Worm (Caenorhabditis elegans) whole organism, L4 larva: Measurements from ENCODE around the gene F46B6.9.
A peak's percentile ranks its signal among the peaks of the same experiment; 100 is the strongest.

Experiments
- attf-4 ChIP-seq: sonication (generic microtip); optimal IDR thresholded peaks from 3 replicates; lab custom pipeline; 2017; ENCODE audit warnings: missing biosample characterization, missing genetic modification characterization
- ctbp-1 ChIP-seq: fragments of 200-800 bp; sonication (Bioruptor generic); IDR thresholded peaks from 2 replicates; pipeline ENCODE4 v1.3.6; 2022; ENCODE audit warnings: missing genetic modification reagents, missing genetic modification characterization, missing compliant biosample characterization
- duxl-1 ChIP-seq: sonication (generic microtip); optimal IDR thresholded peaks from 2 replicates; lab custom pipeline; 2016; ENCODE audit warnings: mild to moderate bottlenecking, missing genetic modification characterization, moderate library complexity, missing compliant biosample characterization; ENCODE audit not compliant: poor library complexity
- jun-1 ChIP-seq: fragments of 150-350 bp; optimal IDR thresholded peaks from 2 replicates; lab custom pipeline; 2014; ENCODE audit warnings: missing biosample characterization, missing genetic modification reagents, missing genetic modification characterization
- mdl-1 ChIP-seq, 2 experiments: fragments of 150-350 bp in 1 of 2; sonication (generic microtip) in 1 of 2; optimal IDR thresholded peaks; 2 replicates each; lab custom pipeline; 2014 to 2017; ENCODE audit warnings: missing biosample characterization in 2 of 2, missing genetic modification characterization in 2 of 2
- mxl-3 ChIP-seq: fragments of 200-800 bp; sonication (Bioruptor generic); optimal IDR thresholded peaks from 2 replicates; lab custom pipeline; 2018; ENCODE audit warnings: mild to moderate bottlenecking, missing genetic modification characterization, missing compliant biosample characterization
- nhr-41 ChIP-seq: fragments of 200-800 bp; sonication (Bioruptor generic); IDR thresholded peaks from 2 replicates; pipeline ENCODE4 v1.3.6; 2022; ENCODE audit warnings: missing genetic modification reagents, missing genetic modification characterization, missing compliant biosample characterization
- unc-62 ChIP-seq, 3 experiments: fragments of 150-350 bp in 1 of 3; sonication (generic microtip); optimal IDR thresholded peaks in 2 of 3; peaks in 1 of 3; 1 replicate in 1 of 3; 2 replicates in 2 of 3; lab custom pipeline; 2014 to 2017; ENCODE audit warnings: missing biosample characterization in 3 of 3, missing genetic modification characterization in 3 of 3, missing genetic modification reagents in 3 of 3, missing genotype in 1 of 3
- zip-11 ChIP-seq: fragments of 200-800 bp; sonication (Bioruptor generic); IDR thresholded peaks from 2 replicates; pipeline ENCODE4 v1.3.6; 2022; ENCODE audit warnings: missing genetic modification characterization, missing compliant biosample characterization

DNA sequence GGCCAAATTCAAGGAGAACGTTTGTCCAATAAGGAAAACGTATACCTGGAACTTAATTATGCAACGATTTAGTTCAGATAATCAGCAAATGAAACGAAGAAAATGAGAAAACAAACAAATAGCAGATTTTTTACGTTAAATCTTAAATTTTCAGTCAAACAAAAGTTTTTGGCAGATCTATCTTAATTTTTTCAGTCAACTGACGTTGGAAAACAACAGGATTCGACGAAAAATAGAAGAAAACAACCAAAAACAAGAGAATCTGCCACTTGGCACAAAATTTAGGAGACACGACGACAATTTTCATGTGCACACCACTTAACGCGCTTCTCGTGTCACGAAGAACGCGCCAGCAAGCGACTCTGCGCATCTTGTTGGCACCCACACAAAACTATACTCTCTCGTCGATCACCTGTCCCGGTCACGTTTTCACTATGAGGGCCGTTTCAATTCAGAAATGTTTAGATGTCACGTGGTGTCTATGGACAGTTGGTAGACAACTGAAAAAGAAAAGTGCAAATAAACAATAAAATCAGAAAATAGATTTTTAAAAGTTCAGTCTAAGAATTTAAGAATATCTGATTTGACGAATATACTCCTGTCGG is 6.9 kb upstream of the F46B6.9 start, which contains the start of gene ztf-7:
- peak; percentile 74 for TF ChIP-seq nhr-41 (GFP tag; lab: Robert Waterston, UW)
- no peak for TF ChIP-seq unc-62 (GFP tag; optimal IDR thresholded peaks at IDR 0.05 in 1 of 2; lab: Kevin White, UChicago)
- TF ChIP-seq unc-62 (tag; optimal IDR thresholded peaks at IDR 0.05; lab: Kevin White, UChicago) = no peak
- peak; percentile 99 for TF ChIP-seq mxl-3
- TF ChIP-seq jun-1 = peak; percentile 69
- peak; percentile 92 for TF ChIP-seq ctbp-1 (GFP tag; lab: Robert Waterston, UW)
- peak; percentile 82 for TF ChIP-seq duxl-1 (tag; lab: Kevin White, UChicago)
- peak; percentile 75 to 98 for TF ChIP-seq mdl-1 (tag; optimal IDR thresholded peaks at IDR 0.05; lab: Kevin White, UChicago)
- no peak for TF ChIP-seq attf-4
- TF ChIP-seq zip-11 = no peak
